1 fruit fly cellular context compared by ENCODE assay signal in the genomic region with DNA sequence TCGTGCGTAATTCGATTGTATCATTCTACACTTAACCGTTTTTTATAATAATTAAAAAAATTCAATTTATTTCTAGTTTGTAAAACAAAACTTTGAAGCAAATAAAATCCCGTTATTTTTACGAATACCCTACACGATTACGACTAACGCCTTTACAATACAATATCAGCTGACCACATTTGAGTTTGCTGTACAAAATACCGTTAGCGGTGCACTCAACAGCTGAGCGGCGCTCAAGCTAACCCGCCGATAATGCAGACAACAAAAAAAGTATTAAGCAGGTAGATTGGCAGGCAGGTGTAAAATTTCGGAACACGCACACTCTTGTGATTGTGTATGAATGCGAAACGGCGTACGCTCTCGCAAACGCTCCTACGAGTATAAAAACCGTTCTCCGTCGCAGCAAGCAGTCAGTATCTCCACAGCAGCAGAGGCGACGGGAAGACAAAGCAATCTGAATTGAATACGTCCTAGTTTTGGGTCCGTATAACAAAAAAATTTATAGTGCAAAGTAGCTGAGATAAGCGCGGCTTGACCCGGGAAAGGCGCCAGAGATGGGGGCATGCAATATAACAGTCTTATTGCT.
TF ChIP-seq lines count a peak whose summit lies in the region.

A gene (plus strand): TSS at position 210 of the 586 bp plus-strand sequence.

TF ChIP-seq in whole organism, embryonic, 481 proteins besides CTCF, POLR2A, EP300 and RAD21 (continued from another document and continues in another):
- TF ChIP-seq TFAM (GFP tag; optimal IDR thresholded peaks at IDR 0.05; lab: Kevin White, UChicago) = no peak
- TF ChIP-seq jumu (GFP tag; optimal IDR thresholded peaks at IDR 0.05; lab: Kevin White, UChicago) = no peak
- TF ChIP-seq CG4404 (GFP tag; IDR thresholded peaks at IDR 0.05; lab: Robert Waterston, UW) = no peak
- no peak for TF ChIP-seq CG7556 (GFP tag; optimal IDR thresholded peaks at IDR 0.05; lab: Kevin White, UChicago)
- peak; percentile 23 for TF ChIP-seq caup (GFP tag; optimal IDR thresholded peaks at IDR 0.05; lab: Kevin White, UChicago; ENCODE audit: severe bottlenecking)
- peak; percentile 56; the same call in 2 of the 3 replicates for TF ChIP-seq Doc3 (GFP tag; IDR thresholded peaks at IDR 0.05; lab: Robert Waterston, UW; ENCODE audit: partially characterized antibody)
- no peak for TF ChIP-seq Neu2 (GFP tag; optimal IDR thresholded peaks at IDR 0.05; lab: Kevin White, UChicago; ENCODE audit: borderline replicate concordance)
- no peak for TF ChIP-seq CG11085 (GFP tag; IDR thresholded peaks at IDR 0.05; lab: Robert Waterston, UW)
- no peak for TF ChIP-seq CG13123 (GFP tag; optimal IDR thresholded peaks at IDR 0.05; lab: Kevin White, UChicago)
- TF ChIP-seq Max (GFP tag; optimal IDR thresholded peaks at IDR 0.05; lab: Kevin White, UChicago) = no peak
- no peak for TF ChIP-seq dati (GFP tag; IDR thresholded peaks at IDR 0.05; lab: Robert Waterston, UW)
- TF ChIP-seq CHES-1-like (GFP tag; optimal IDR thresholded peaks at IDR 0.05; lab: Kevin White, UChicago) = no peak
- peak; percentile 25 for TF ChIP-seq Nf-YC (tag; optimal IDR thresholded peaks at IDR 0.05; lab: Kevin White, UChicago)
- no peak; the same call in 2 of the 3 replicates for TF ChIP-seq CG11695 (GFP tag; IDR thresholded peaks at IDR 0.05; lab: Robert Waterston, UW)
- TF ChIP-seq Asciz (GFP tag; optimal IDR thresholded peaks at IDR 0.05; lab: Kevin White, UChicago) = no peak
- peak; percentile 29 for TF ChIP-seq MESR4 (GFP tag; optimal IDR thresholded peaks at IDR 0.05; lab: Kevin White, UChicago)
- no peak for TF ChIP-seq CG2120 (GFP tag; optimal IDR thresholded peaks at IDR 0.05; lab: Kevin White, UChicago)
- peak; percentile 15 for TF ChIP-seq kah (GFP tag; optimal IDR thresholded peaks at IDR 0.05; lab: Kevin White, UChicago)
- no peak for TF ChIP-seq odd (GFP tag; optimal IDR thresholded peaks at IDR 0.05; lab: Kevin White, UChicago)
- peak; percentile 56 for TF ChIP-seq CG13287 (GFP tag; IDR thresholded peaks at IDR 0.05; lab: Robert Waterston, UW; ENCODE audit: partially characterized antibody)
- TF ChIP-seq Lpt (GFP tag; optimal IDR thresholded peaks at IDR 0.05; lab: Kevin White, UChicago) = no peak
- peak; percentile 11 for TF ChIP-seq nom (GFP tag; optimal IDR thresholded peaks at IDR 0.05; lab: Kevin White, UChicago)
- no peak for TF ChIP-seq CG11560 (tag; IDR thresholded peaks at IDR 0.05; lab: Robert Waterston, UW)
- no peak for TF ChIP-seq prd (optimal IDR thresholded peaks at IDR 0.05; lab: Kevin White, UChicago)
- no peak for TF ChIP-seq prd (GFP tag; IDR thresholded peaks at IDR 0.05; lab: Robert Waterston, UW)
- TF ChIP-seq onecut (GFP tag; IDR thresholded peaks at IDR 0.05; lab: Robert Waterston, UW) = peak; percentile 11; the same call in 1 of the 2 replicates
- TF ChIP-seq zfh2 (GFP tag; optimal IDR thresholded peaks at IDR 0.05; lab: Kevin White, UChicago) = no peak
- no peak for TF ChIP-seq Gsc (GFP tag; IDR thresholded peaks at IDR 0.05; lab: Robert Waterston, UW)
- no peak for TF ChIP-seq CG16779 (GFP tag; IDR thresholded peaks at IDR 0.05; lab: Robert Waterston, UW)
- no peak for TF ChIP-seq Taf1 (GFP tag; IDR thresholded peaks at IDR 0.05; lab: Robert Waterston, UW)
- TF ChIP-seq Meics (GFP tag; optimal IDR thresholded peaks at IDR 0.05; lab: Kevin White, UChicago) = no peak
- TF ChIP-seq Med (GFP tag; lab: Kevin White, UChicago) = peak; percentile 86
- TF ChIP-seq Poxn (GFP tag; IDR thresholded peaks at IDR 0.05; lab: Robert Waterston, UW) = no peak
- TF ChIP-seq CG6854 (GFP tag; optimal IDR thresholded peaks at IDR 0.05; lab: Kevin White, UChicago) = no peak
- TF ChIP-seq bab2 (GFP tag; optimal IDR thresholded peaks at IDR 0.05; lab: Kevin White, UChicago) = no peak
- no peak for TF ChIP-seq HLHmδ (GFP tag; optimal IDR thresholded peaks at IDR 0.05; lab: Kevin White, UChicago)
- TF ChIP-seq Eip74EF (GFP tag; optimal IDR thresholded peaks at IDR 0.05; lab: Kevin White, UChicago) = no peak
- TF ChIP-seq CG18011 (GFP tag; optimal IDR thresholded peaks at IDR 0.05; lab: Kevin White, UChicago) = no peak
- no peak for TF ChIP-seq ERR (GFP tag; optimal IDR thresholded peaks at IDR 0.05; lab: Kevin White, UChicago)
- TF ChIP-seq CG1792 (GFP tag; optimal IDR thresholded peaks at IDR 0.05; lab: Kevin White, UChicago) = peak; percentile 4
- TF ChIP-seq CG8359 (GFP tag; optimal IDR thresholded peaks at IDR 0.05; lab: Kevin White, UChicago; ENCODE audit: borderline replicate concordance) = no peak
- TF ChIP-seq B-H2 (GFP tag; optimal IDR thresholded peaks at IDR 0.05; lab: Kevin White, UChicago) = no peak
- no peak; the same call in 1 of the 2 replicates for TF ChIP-seq amos (GFP tag; IDR thresholded peaks at IDR 0.05; lab: Robert Waterston, UW; ENCODE audit: partially characterized antibody)
- TF ChIP-seq CG14667 (GFP tag; IDR thresholded peaks at IDR 0.05; lab: Robert Waterston, UW) = no peak
- TF ChIP-seq Fer2 (tag; optimal IDR thresholded peaks at IDR 0.05; lab: Kevin White, UChicago) = no peak
- no peak for TF ChIP-seq MTF-1 (GFP tag; optimal IDR thresholded peaks at IDR 0.05; lab: Kevin White, UChicago; ENCODE audit: borderline replicate concordance)
- no peak for TF ChIP-seq Lhr (GFP tag; optimal IDR thresholded peaks at IDR 0.05; lab: Kevin White, UChicago)
- no peak; the same call in 1 of the 2 replicates for TF ChIP-seq ato (GFP tag; IDR thresholded peaks at IDR 0.05; lab: Robert Waterston, UW; ENCODE audit: partially characterized antibody)
- no peak for TF ChIP-seq ken (GFP tag; IDR thresholded peaks at IDR 0.05; lab: Robert Waterston, UW)
- TF ChIP-seq CG5953 (GFP tag; IDR thresholded peaks at IDR 0.05; lab: Robert Waterston, UW) = no peak
- TF ChIP-seq ham (GFP tag; IDR thresholded peaks at IDR 0.05; lab: Robert Waterston, UW) = no peak
- no peak for TF ChIP-seq CG15011 (GFP tag; optimal IDR thresholded peaks at IDR 0.05; lab: Kevin White, UChicago)
- TF ChIP-seq CG1602 (GFP tag; optimal IDR thresholded peaks at IDR 0.05; lab: Kevin White, UChicago) = no peak
- TF ChIP-seq bowl (GFP tag; IDR thresholded peaks at IDR 0.05; lab: Robert Waterston, UW) = no peak
- no peak for TF ChIP-seq Abd-B (GFP tag; optimal IDR thresholded peaks at IDR 0.05; lab: Kevin White, UChicago)
- no peak for TF ChIP-seq Deaf1 (tag; optimal IDR thresholded peaks at IDR 0.05; lab: Kevin White, UChicago)
- peak; percentile 24 for TF ChIP-seq pzg (GFP tag; optimal IDR thresholded peaks at IDR 0.05; lab: Kevin White, UChicago)
- no peak for TF ChIP-seq CG2199 (GFP tag; IDR thresholded peaks at IDR 0.05; lab: Robert Waterston, UW)
- TF ChIP-seq CG11093 (GFP tag; IDR thresholded peaks at IDR 0.05; lab: Robert Waterston, UW) = no peak
- TF ChIP-seq CG10431 (GFP tag; optimal IDR thresholded peaks at IDR 0.05; lab: Kevin White, UChicago) = no peak
- no peak for TF ChIP-seq CG4424 (GFP tag; optimal IDR thresholded peaks at IDR 0.05; lab: Kevin White, UChicago)
- TF ChIP-seq Hmr (GFP tag; optimal IDR thresholded peaks at IDR 0.05; lab: Kevin White, UChicago) = no peak
- TF ChIP-seq dm (GFP tag; optimal IDR thresholded peaks at IDR 0.05; lab: Kevin White, UChicago) = no peak
- no peak for TF ChIP-seq CG42726 (GFP tag; IDR thresholded peaks at IDR 0.05; lab: Robert Waterston, UW; ENCODE audit: partially characterized antibody)
- TF ChIP-seq ap (GFP tag; IDR thresholded peaks at IDR 0.05; lab: Robert Waterston, UW) = no peak
- no peak for TF ChIP-seq tup (GFP tag; optimal IDR thresholded peaks at IDR 0.05; lab: Kevin White, UChicago)
- no peak for TF ChIP-seq CG10654 (GFP tag; optimal IDR thresholded peaks at IDR 0.05; lab: Kevin White, UChicago)
- TF ChIP-seq Atf-2 (GFP tag; optimal IDR thresholded peaks at IDR 0.05; lab: Kevin White, UChicago) = no peak
- no peak for TF ChIP-seq lola (GFP tag; optimal IDR thresholded peaks at IDR 0.05; lab: Kevin White, UChicago)
- TF ChIP-seq gsb (GFP tag; IDR thresholded peaks at IDR 0.05; lab: Robert Waterston, UW) = 0 out of 2 replicates have a peak, but pooled peaks have one; percentile 24
- TF ChIP-seq run (tag; optimal IDR thresholded peaks at IDR 0.05; lab: Kevin White, UChicago) = no peak
- TF ChIP-seq HLH54F (GFP tag; optimal IDR thresholded peaks at IDR 0.05; lab: Kevin White, UChicago) = no peak
- TF ChIP-seq fru (optimal IDR thresholded peaks at IDR 0.05; lab: Kevin White, UChicago) = no peak
- TF ChIP-seq CG18262 (tag; optimal IDR thresholded peaks at IDR 0.05; lab: Kevin White, UChicago) = peak; percentile 0
- TF ChIP-seq slp2 (GFP tag; optimal IDR thresholded peaks at IDR 0.05; lab: Kevin White, UChicago) = no peak
- TF ChIP-seq crp (GFP tag; optimal IDR thresholded peaks at IDR 0.05; lab: Kevin White, UChicago) = peak; percentile 53 to 91
- TF ChIP-seq ems (GFP tag; optimal IDR thresholded peaks at IDR 0.05; lab: Kevin White, UChicago) = no peak
- no peak for TF ChIP-seq pb (GFP tag; optimal IDR thresholded peaks at IDR 0.05; lab: Kevin White, UChicago)
- TF ChIP-seq Dip3 (GFP tag; optimal IDR thresholded peaks at IDR 0.05; lab: Kevin White, UChicago) = no peak
- TF ChIP-seq tna (GFP tag; IDR thresholded peaks at IDR 0.05; lab: Robert Waterston, UW; ENCODE audit: partially characterized antibody) = peak; percentile 13; the same call in 1 of the 2 replicates
- no peak for TF ChIP-seq shn (GFP tag; optimal IDR thresholded peaks at IDR 0.05; lab: Kevin White, UChicago)
- no peak for TF ChIP-seq pan (optimal IDR thresholded peaks at IDR 0.05; lab: Kevin White, UChicago)
- TF ChIP-seq pan (GFP tag; optimal IDR thresholded peaks at IDR 0.05 in 1 of 2, IDR thresholded peaks at IDR 0.05 in 1 of 2) = peak in 1 of 2 experiments; percentile 23
- no peak for TF ChIP-seq CG1529 (GFP tag; optimal IDR thresholded peaks at IDR 0.05; lab: Kevin White, UChicago)
- no peak for TF ChIP-seq luna (GFP tag; optimal IDR thresholded peaks at IDR 0.05; lab: Kevin White, UChicago)
- TF ChIP-seq CG10462 (GFP tag; optimal IDR thresholded peaks at IDR 0.05; lab: Kevin White, UChicago) = peak; percentile 20
- TF ChIP-seq eyg (GFP tag; optimal IDR thresholded peaks at IDR 0.05; lab: Kevin White, UChicago) = no peak
- TF ChIP-seq bcd (GFP tag; optimal IDR thresholded peaks at IDR 0.05; lab: Kevin White, UChicago) = no peak
- TF ChIP-seq disco-r (GFP tag; optimal IDR thresholded peaks at IDR 0.05; lab: Kevin White, UChicago) = no peak
- no peak for TF ChIP-seq CG5180 (GFP tag; optimal IDR thresholded peaks at IDR 0.05; lab: Kevin White, UChicago)
- no peak for TF ChIP-seq hb (GFP tag; IDR thresholded peaks at IDR 0.05; lab: Robert Waterston, UW; ENCODE audit: partially characterized antibody)
- TF ChIP-seq wdn (GFP tag; IDR thresholded peaks at IDR 0.05; lab: Robert Waterston, UW) = no peak
- TF ChIP-seq CG7357 (GFP tag; IDR thresholded peaks at IDR 0.05; lab: Robert Waterston, UW) = no peak
- TF ChIP-seq ttk (GFP tag; IDR thresholded peaks at IDR 0.05; lab: Robert Waterston, UW) = no peak
- TF ChIP-seq seq (GFP tag; IDR thresholded peaks at IDR 0.05; lab: Robert Waterston, UW) = peak; percentile 10; the same call in 1 of the 2 replicates
- TF ChIP-seq tin (GFP tag; optimal IDR thresholded peaks at IDR 0.05; lab: Kevin White, UChicago) = peak; percentile 3
- peak; percentile 25; the same call in 1 of the 3 replicates for TF ChIP-seq CG34224 (GFP tag; IDR thresholded peaks at IDR 0.05; lab: Robert Waterston, UW; ENCODE audit: partially characterized antibody)
- TF ChIP-seq Ets65A (GFP tag; lab: Kevin White, UChicago) = no peak
- TF ChIP-seq Xrp1 (GFP tag; IDR thresholded peaks at IDR 0.05; lab: Robert Waterston, UW) = no peak
- no peak for TF ChIP-seq CG18764 (GFP tag; optimal IDR thresholded peaks at IDR 0.05; lab: Kevin White, UChicago)
- TF ChIP-seq CG3847 (GFP tag; IDR thresholded peaks at IDR 0.05; lab: Robert Waterston, UW) = no peak
- TF ChIP-seq CG14441 (GFP tag; IDR thresholded peaks at IDR 0.05; lab: Robert Waterston, UW) = 0 out of 2 replicates have a peak, but pooled peaks have one; percentile 12
- TF ChIP-seq CG13775 (GFP tag; optimal IDR thresholded peaks at IDR 0.05; lab: Kevin White, UChicago) = no peak
- TF ChIP-seq CG8089 (GFP tag; optimal IDR thresholded peaks at IDR 0.05; lab: Kevin White, UChicago) = no peak
- no peak for TF ChIP-seq Dad (GFP tag; optimal IDR thresholded peaks at IDR 0.05; lab: Kevin White, UChicago)
- peak; percentile 44; the same call in 1 of the 2 replicates for TF ChIP-seq Adf1 (GFP tag; IDR thresholded peaks at IDR 0.05; lab: Robert Waterston, UW)
- no peak for TF ChIP-seq fu2 (GFP tag; optimal IDR thresholded peaks at IDR 0.05; lab: Kevin White, UChicago)
- TF ChIP-seq D19A (tag; optimal IDR thresholded peaks at IDR 0.05; lab: Kevin White, UChicago) = peak; percentile 40
- TF ChIP-seq danr (GFP tag; IDR thresholded peaks at IDR 0.05; lab: Robert Waterston, UW) = no peak
- TF ChIP-seq hkb (optimal IDR thresholded peaks at IDR 0.05; lab: Kevin White, UChicago) = no peak
- 0 out of 2 replicates have a peak, but pooled peaks have one; percentile 13 for TF ChIP-seq hkb (GFP tag; IDR thresholded peaks at IDR 0.05; lab: Robert Waterston, UW)
- peak; percentile 8 for TF ChIP-seq CG15514 (GFP tag; optimal IDR thresholded peaks at IDR 0.05; lab: Kevin White, UChicago)
- TF ChIP-seq CG31441 (GFP tag; IDR thresholded peaks at IDR 0.05; lab: Robert Waterston, UW) = 0 out of 2 replicates have a peak, but pooled peaks have one; percentile 25
- no peak for TF ChIP-seq Mad (GFP tag; optimal IDR thresholded peaks at IDR 0.05; lab: Kevin White, UChicago)
- no peak for TF ChIP-seq chn (GFP tag; optimal IDR thresholded peaks at IDR 0.05; lab: Kevin White, UChicago)
- no peak for TF ChIP-seq cato (GFP tag; optimal IDR thresholded peaks at IDR 0.05; lab: Kevin White, UChicago; ENCODE audit: borderline replicate concordance)
- TF ChIP-seq gcm (GFP tag; optimal IDR thresholded peaks at IDR 0.05; lab: Kevin White, UChicago) = no peak
- TF ChIP-seq CG10979 (tag; optimal IDR thresholded peaks at IDR 0.05; lab: Kevin White, UChicago) = no peak
- no peak for TF ChIP-seq NC2α (GFP tag; optimal IDR thresholded peaks at IDR 0.05; lab: Kevin White, UChicago)
- no peak for TF ChIP-seq fd96Cb (tag; optimal IDR thresholded peaks at IDR 0.05; lab: Kevin White, UChicago)
- no peak for TF ChIP-seq CG31224 (GFP tag; IDR thresholded peaks at IDR 0.05; lab: Robert Waterston, UW)
- TF ChIP-seq Sry-δ (GFP tag; optimal IDR thresholded peaks at IDR 0.05; lab: Kevin White, UChicago) = no peak
- no peak for TF ChIP-seq CG8944 (GFP tag; optimal IDR thresholded peaks at IDR 0.05; lab: Kevin White, UChicago)
- TF ChIP-seq CG12299 (tag; optimal IDR thresholded peaks at IDR 0.05; lab: Kevin White, UChicago) = no peak
- TF ChIP-seq Hey (tag; optimal IDR thresholded peaks at IDR 0.05; lab: Kevin White, UChicago) = no peak
- no peak for TF ChIP-seq dmrt11E (tag; optimal IDR thresholded peaks at IDR 0.05; lab: Kevin White, UChicago)
